Worm (Caenorhabditis elegans): ENCODE measurements around the gene ttr-25.

ce11 chrV:18560188-18560587, 3.7 kb downstream of the ttr-25 start, which contains the start of gene ttr-26:
- TF ChIP-seq T22C8.4 (GFP tag; IDR thresholded peaks at IDR 0.05) (no peak), ztf-29 (GFP tag; IDR thresholded peaks at IDR 0.05) (no peak), flt-1 (GFP tag; IDR thresholded peaks at IDR 0.05) (no peak), med-1 (GFP tag; optimal IDR thresholded peaks at IDR 0.05; ENCODE audit: insufficient read depth) (no peak), ztf-23 (GFP tag; IDR thresholded peaks at IDR 0.05) (no peak), klf-2 (GFP tag; conservative IDR thresholded peaks at IDR 0.05) (no peak)
